Fruit fly (Drosophila melanogaster) whole organism, embryonic: ENCODE measurements around the gene Syp.

Source experiments
- Awh ChIP-seq: fragments of 200-800 bp; sonication (Bioruptor generic); IDR thresholded peaks from 2 replicates; pipeline ENCODE4, ENCODE4 v1.3.6; 2022; ENCODE audit warnings: missing biosample characterization, missing genetic modification characterization
- CG12659 ChIP-seq: fragments of 200-800 bp; sonication (Bioruptor generic); optimal IDR thresholded peaks from 3 replicates; lab custom pipeline; 2017; ENCODE audit warnings: mild to moderate bottlenecking, missing biosample characterization, missing genetic modification reagents, missing genetic modification characterization
- CG13775 ChIP-seq: fragments of 200-800 bp; sonication (Bioruptor generic); optimal IDR thresholded peaks from 3 replicates; lab custom pipeline; 2017; ENCODE audit warnings: missing biosample characterization, mild to moderate bottlenecking, missing genetic modification characterization
- CG15514 ChIP-seq: fragments of 200-800 bp; sonication (Bioruptor generic); optimal IDR thresholded peaks from 3 replicates; lab custom pipeline; 2017; ENCODE audit warnings: missing biosample characterization, missing genetic modification characterization, mild to moderate bottlenecking, moderate library complexity, missing genetic modification reagents
- CG1647 ChIP-seq: fragments of 200-800 bp; sonication (Bioruptor generic); optimal IDR thresholded peaks from 3 replicates; lab custom pipeline; 2016; ENCODE audit warnings: missing biosample characterization, missing genetic modification characterization
- CG16815 ChIP-seq: fragments of 200-800 bp; sonication (Bioruptor generic); optimal IDR thresholded peaks from 3 replicates; lab custom pipeline; 2017; ENCODE audit warnings: missing biosample characterization, mild to moderate bottlenecking, missing genetic modification characterization
- CG2116 ChIP-seq: fragments of 200-800 bp; sonication (Bioruptor generic); optimal IDR thresholded peaks from 3 replicates; lab custom pipeline; 2018; ENCODE audit warnings: missing biosample characterization, mild to moderate bottlenecking, missing genetic modification characterization
- CG2678 ChIP-seq: fragments of 200-800 bp; sonication (Bioruptor generic); optimal IDR thresholded peaks from 3 replicates; lab custom pipeline; 2019; ENCODE audit warnings: missing biosample characterization, mild to moderate bottlenecking, missing genetic modification characterization, moderate library complexity
- CG3407 ChIP-seq: fragments of 200-800 bp; sonication (Bioruptor generic); optimal IDR thresholded peaks from 2 replicates; lab custom pipeline; 2018; ENCODE audit warnings: missing biosample characterization, mild to moderate bottlenecking, missing genetic modification characterization
- CG3847 ChIP-seq: fragments of 200-800 bp; sonication (Bioruptor generic); IDR thresholded peaks from 2 replicates; pipeline ENCODE4 v1.3.6; 2022; ENCODE audit warnings: missing biosample characterization, missing genetic modification characterization
- CG4360 ChIP-seq: fragments of 200-800 bp; sonication (Bioruptor generic); IDR thresholded peaks from 2 replicates; pipeline ENCODE4 v1.3.6; 2022; ENCODE audit warnings: missing biosample characterization, missing genetic modification characterization
- CG5180 ChIP-seq: fragments of 200-800 bp; sonication (Bioruptor generic); optimal IDR thresholded peaks from 3 replicates; lab custom pipeline; 2017; ENCODE audit warnings: missing biosample characterization, missing genetic modification characterization, mild to moderate bottlenecking, moderate library complexity, missing genetic modification reagents
- CG6689 ChIP-seq: fragments of 200-800 bp; sonication (Bioruptor generic); IDR thresholded peaks from 2 replicates; pipeline ENCODE4 v1.3.6; 2022; ENCODE audit warnings: missing biosample characterization, missing genetic modification characterization
- CG6813 ChIP-seq: fragments of 200-800 bp; sonication (Bioruptor generic); optimal IDR thresholded peaks from 2 replicates; lab custom pipeline; 2017; ENCODE audit warnings: missing biosample characterization, missing genetic modification characterization, mild to moderate bottlenecking, moderate library complexity, missing genetic modification reagents
- CG8478 ChIP-seq: fragments of >200 bp; optimal IDR thresholded peaks from 2 replicates; lab custom pipeline; 2018
- CG8944 ChIP-seq: fragments of 200-800 bp; sonication (Bioruptor generic); optimal IDR thresholded peaks from 3 replicates; lab custom pipeline; 2016; ENCODE audit warnings: missing biosample characterization, missing genetic modification characterization
- CG9215 ChIP-seq: fragments of 200-800 bp; sonication (Bioruptor generic); IDR thresholded peaks from 2 replicates; pipeline ENCODE4 v1.3.6; 2022; ENCODE audit warnings: missing biosample characterization, missing genetic modification characterization
- CG9437 ChIP-seq: fragments of 200-800 bp; sonication (Bioruptor generic); optimal IDR thresholded peaks from 2 replicates; lab custom pipeline; 2018; ENCODE audit warnings: missing biosample characterization, mild to moderate bottlenecking, missing genetic modification characterization
- CG9876 ChIP-seq: fragments of 200-800 bp; sonication (Bioruptor generic); optimal IDR thresholded peaks from 2 replicates; lab custom pipeline; 2016; ENCODE audit warnings: missing biosample characterization, missing genetic modification characterization
- Drgx ChIP-seq: fragments of 200-800 bp; sonication (Bioruptor generic); IDR thresholded peaks from 2 replicates; pipeline ENCODE4 v1.3.6; 2022; ENCODE audit warnings: missing biosample characterization, missing genetic modification characterization
- Eip74EF ChIP-seq, 2 experiments: fragments of 200-800 bp in 1 of 2; fragments of >200 bp in 1 of 2; sonication (Bioruptor generic) in 1 of 2; optimal IDR thresholded peaks; 2 replicates each; lab custom pipeline; 2017 to 2019; ENCODE audit warnings: missing biosample characterization in 2 of 2, missing genetic modification characterization in 2 of 2, mild to moderate bottlenecking in 1 of 2, moderate library complexity in 1 of 2
- Ets65A ChIP-seq: fragments of 200-800 bp; sonication (Bioruptor generic); peaks from one replicate; lab custom pipeline; 2016; ENCODE audit warnings: missing biosample characterization, missing genetic modification characterization
- HHEX ChIP-seq: fragments of 200-800 bp; sonication (Bioruptor generic); optimal IDR thresholded peaks from 3 replicates; lab custom pipeline; 2017; ENCODE audit warnings: missing biosample characterization, mild to moderate bottlenecking, missing genetic modification characterization, missing genetic modification reagents
- Hey ChIP-seq: fragments of 200-800 bp; sonication (Bioruptor generic); optimal IDR thresholded peaks from 3 replicates; lab custom pipeline; 2018; ENCODE audit warnings: missing biosample characterization, mild to moderate bottlenecking, missing genetic modification characterization
- Scr ChIP-seq: fragments of 200-800 bp; sonication (Bioruptor generic); IDR thresholded peaks from 2 replicates; pipeline ENCODE4 v1.3.6; 2022; ENCODE audit warnings: missing biosample characterization, missing genetic modification characterization; ENCODE audit not compliant: partially characterized antibody
- Spps ChIP-seq: fragments of 200-800 bp; sonication (Bioruptor generic); optimal IDR thresholded peaks from 2 replicates; lab custom pipeline; 2018; ENCODE audit warnings: missing biosample characterization, mild to moderate bottlenecking, missing genetic modification characterization
- Stat92E ChIP-seq, 3 experiments: fragments of >200 bp in 2 of 3; fragments of 200-800 bp in 1 of 3; sonication (Bioruptor generic) in 1 of 3; optimal IDR thresholded peaks; 2 replicates each; lab custom pipeline; 2017 to 2019; ENCODE audit warnings: missing biosample characterization in 3 of 3, missing genetic modification characterization in 3 of 3, mild to moderate bottlenecking in 1 of 3, moderate library complexity in 1 of 3
- ap ChIP-seq: fragments of 200-800 bp; sonication (Bioruptor generic); IDR thresholded peaks from 2 replicates; pipeline ENCODE4 v1.3.6; 2022; ENCODE audit warnings: missing biosample characterization, missing genetic modification characterization
- caup ChIP-seq: fragments of 200-800 bp; sonication (Bioruptor generic); optimal IDR thresholded peaks from 3 replicates; lab custom pipeline; 2017; ENCODE audit warnings: missing biosample characterization, mild to moderate bottlenecking, missing genetic modification characterization, moderate library complexity; ENCODE audit not compliant: severe bottlenecking
- chif ChIP-seq, 2 experiments: fragments of 200-800 bp; sonication (Bioruptor generic); optimal IDR thresholded peaks; 3 replicates each; lab custom pipeline; 2016; ENCODE audit warnings: missing biosample characterization in 2 of 2, missing genetic modification characterization in 2 of 2
- ewg ChIP-seq: fragments of 200-800 bp; sonication (Bioruptor generic); optimal IDR thresholded peaks from 3 replicates; lab custom pipeline; 2017; ENCODE audit warnings: mild to moderate bottlenecking, missing biosample characterization, missing genetic modification reagents, missing genetic modification characterization
- h ChIP-seq: fragments of >200 bp; optimal IDR thresholded peaks from 2 replicates; lab custom pipeline; 2017
- her ChIP-seq: fragments of 200-800 bp; sonication (Bioruptor generic); optimal IDR thresholded peaks from 2 replicates; lab custom pipeline; 2016; ENCODE audit warnings: missing biosample characterization, missing genetic modification characterization
- insv ChIP-seq, 2 experiments: fragments of 200-800 bp; sonication (Bioruptor generic); optimal IDR thresholded peaks; 3 replicates each; lab custom pipeline; 2016 to 2018; ENCODE audit warnings: missing biosample characterization in 2 of 2, missing genetic modification characterization in 2 of 2
- kni ChIP-seq: fragments of 200-800 bp; sonication (Bioruptor generic); optimal IDR thresholded peaks from 3 replicates; lab custom pipeline; 2017; ENCODE audit warnings: mild to moderate bottlenecking, missing biosample characterization, missing genetic modification reagents, missing genetic modification characterization
- lov ChIP-seq, 2 experiments: fragments of 200-800 bp in 1 of 2; fragments of >200 bp in 1 of 2; sonication (Bioruptor generic) in 1 of 2; IDR thresholded peaks in 1 of 2; optimal IDR thresholded peaks in 1 of 2; 2 replicates in 1 of 2; 3 replicates in 1 of 2; pipeline versions ENCODE4 v1.3.6 to Lab custom; 2017 to 2022; ENCODE audit warnings: missing biosample characterization in 1 of 2, missing genetic modification characterization in 1 of 2
- mam ChIP-seq: fragments of 200-800 bp; sonication (Bioruptor generic); optimal IDR thresholded peaks from 3 replicates; lab custom pipeline; 2016; ENCODE audit warnings: missing biosample characterization, missing genetic modification characterization
- peb ChIP-seq: fragments of 200-800 bp; sonication (Bioruptor generic); IDR thresholded peaks from 2 replicates; pipeline ENCODE4 v1.3.6; 2022; ENCODE audit warnings: missing biosample characterization, missing genetic modification characterization
- pros ChIP-seq: fragments of 200-800 bp; sonication (Bioruptor generic); optimal IDR thresholded peaks from 3 replicates; lab custom pipeline; 2019; ENCODE audit warnings: missing biosample characterization, mild to moderate bottlenecking, missing genetic modification characterization, moderate library complexity
- rib ChIP-seq: fragments of 200-800 bp; sonication (Bioruptor generic); IDR thresholded peaks from 2 replicates; pipeline ENCODE4 v1.3.6; 2022; ENCODE audit warnings: missing biosample characterization, missing genetic modification characterization
- ro ChIP-seq: fragments of 200-800 bp; sonication (Bioruptor generic); IDR thresholded peaks from 2 replicates; pipeline ENCODE4 v1.3.6; 2022; ENCODE audit warnings: missing biosample characterization, missing genetic modification characterization
- row ChIP-seq: fragments of 200-800 bp; sonication (Bioruptor generic); IDR thresholded peaks from 3 replicates; pipeline ENCODE4 v1.3.6; 2022; ENCODE audit warnings: missing biosample characterization, missing genetic modification characterization
- scrt ChIP-seq: fragments of 200-800 bp; sonication (Bioruptor generic); optimal IDR thresholded peaks from 2 replicates; lab custom pipeline; 2018; ENCODE audit warnings: missing biosample characterization, mild to moderate bottlenecking, missing genetic modification characterization, moderate library complexity
- sd ChIP-seq: fragments of 200-800 bp; sonication (Bioruptor generic); optimal IDR thresholded peaks from 3 replicates; lab custom pipeline; 2018; ENCODE audit warnings: missing biosample characterization, mild to moderate bottlenecking, missing genetic modification characterization, moderate library complexity
- seq ChIP-seq: fragments of 200-800 bp; sonication (Bioruptor generic); IDR thresholded peaks from 2 replicates; pipeline ENCODE4 v1.3.6; 2022; ENCODE audit warnings: missing biosample characterization, missing genetic modification characterization
- sob ChIP-seq: fragments of 200-800 bp; sonication (Bioruptor generic); IDR thresholded peaks from 2 replicates; pipeline ENCODE4 v1.3.6; 2022; ENCODE audit warnings: missing biosample characterization, missing genetic modification characterization
- sqz ChIP-seq: fragments of 200-800 bp; sonication (Bioruptor generic); optimal IDR thresholded peaks from 3 replicates; lab custom pipeline; 2018; ENCODE audit warnings: missing biosample characterization, mild to moderate bottlenecking, missing genetic modification characterization
- trh ChIP-seq: fragments of 200-800 bp; sonication (Bioruptor generic); optimal IDR thresholded peaks from 2 replicates; lab custom pipeline; 2016; ENCODE audit warnings: missing biosample characterization, missing genetic modification characterization
- tup ChIP-seq: fragments of 200-800 bp; sonication (Bioruptor generic); optimal IDR thresholded peaks from 2 replicates; lab custom pipeline; 2016; ENCODE audit warnings: missing biosample characterization, mild to moderate bottlenecking, missing genetic modification characterization, moderate library complexity
- wek ChIP-seq: fragments of 200-800 bp; sonication (Bioruptor generic); optimal IDR thresholded peaks from 3 replicates; lab custom pipeline; 2018; ENCODE audit warnings: missing biosample characterization, mild to moderate bottlenecking, missing genetic modification characterization, moderate library complexity

Gene Syp

DNA sequence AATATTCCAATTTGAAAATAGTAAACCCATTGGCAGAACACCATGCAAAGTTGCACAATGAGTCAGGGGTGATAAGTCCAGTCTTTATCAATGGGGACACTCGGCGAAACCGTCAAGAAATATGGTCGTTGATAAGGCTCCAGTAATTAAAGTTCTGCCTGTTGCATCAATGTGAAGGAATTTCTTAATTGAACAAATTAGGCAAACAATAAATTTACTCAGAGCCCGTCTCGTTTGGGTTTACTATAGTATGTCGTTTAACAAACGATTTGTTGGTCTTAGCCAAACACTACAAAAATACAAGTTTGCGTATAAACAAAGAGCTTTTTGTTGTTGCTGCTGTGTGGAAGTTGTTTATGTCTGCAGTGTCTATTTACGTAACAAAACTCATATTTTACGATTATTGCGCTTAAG is 78.2 kb downstream of the Syp start (continued):
- TF ChIP-seq sqz (GFP tag; lab: Kevin White, UChicago): no peak
- TF ChIP-seq CG1647 (GFP tag; lab: Kevin White, UChicago): no peak
- no peak for TF ChIP-seq insv (GFP tag; optimal IDR thresholded peaks at IDR 0.05; lab: Kevin White, UChicago)
- no peak for TF ChIP-seq trh
- no peak for TF ChIP-seq lov (optimal IDR thresholded peaks at IDR 0.05; lab: Kevin White, UChicago)
- no peak for TF ChIP-seq lov (GFP tag; IDR thresholded peaks at IDR 0.05; lab: Robert Waterston, UW)
- TF ChIP-seq CG16815 (GFP tag; lab: Kevin White, UChicago): no peak
- TF ChIP-seq CG3407 (GFP tag; lab: Kevin White, UChicago): peak; percentile 44
- TF ChIP-seq Ets65A (GFP tag; lab: Kevin White, UChicago): no peak
- peak; percentile 44; the same call in 1 of the 2 replicates for TF ChIP-seq seq (GFP tag; lab: Robert Waterston, UW)
- peak; percentile 63 for TF ChIP-seq HHEX (GFP tag; lab: Kevin White, UChicago)
- TF ChIP-seq CG5180 (GFP tag; lab: Kevin White, UChicago): peak; percentile 33
- TF ChIP-seq CG9876 (GFP tag; lab: Kevin White, UChicago): no peak
- TF ChIP-seq CG2116 (GFP tag; lab: Kevin White, UChicago): peak; percentile 17
- no peak for TF ChIP-seq pros (GFP tag; lab: Kevin White, UChicago)
- TF ChIP-seq CG6689: no peak
- no peak for TF ChIP-seq mam (GFP tag; lab: Kevin White, UChicago)
- peak; percentile 60 for TF ChIP-seq CG15514 (GFP tag; lab: Kevin White, UChicago)
- no peak for TF ChIP-seq peb
- no peak for TF ChIP-seq CG3847 (GFP tag; lab: Robert Waterston, UW)
- TF ChIP-seq kni (GFP tag; lab: Kevin White, UChicago): no peak
- 0 out of 3 replicates have a peak, but pooled peaks have one; percentile 9 for TF ChIP-seq row
- TF ChIP-seq tup: no peak
- peak; percentile 67 for TF ChIP-seq wek
- no peak for TF ChIP-seq Spps (tag; lab: Kevin White, UChicago)
- no peak for TF ChIP-seq ro
- TF ChIP-seq scrt (GFP tag; lab: Kevin White, UChicago): peak; percentile 21
- TF ChIP-seq CG8478 (lab: Kevin White, UChicago): no peak
- TF ChIP-seq Awh (GFP tag; lab: Robert Waterston, UW): 0 out of 2 replicates have a peak, but pooled peaks have one; percentile 24
- TF ChIP-seq her: peak; percentile 46
- TF ChIP-seq CG8944 (GFP tag; lab: Kevin White, UChicago): no peak
- no peak for TF ChIP-seq CG13775
- peak; percentile 66 for TF ChIP-seq CG2678 (tag; lab: Kevin White, UChicago)
- TF ChIP-seq Drgx (GFP tag; lab: Robert Waterston, UW): no peak
- peak; percentile 87 for TF ChIP-seq sd (tag; lab: Kevin White, UChicago)
- TF ChIP-seq CG9437 (GFP tag; lab: Kevin White, UChicago): no peak
- TF ChIP-seq chif (GFP tag; optimal IDR thresholded peaks at IDR 0.05; lab: Kevin White, UChicago): peak in 1 of 2 experiments; percentile 53
- no peak for TF ChIP-seq Stat92E (GFP tag; optimal IDR thresholded peaks at IDR 0.05; lab: Kevin White, UChicago)
- TF ChIP-seq Scr (GFP tag; lab: Robert Waterston, UW): no peak
- TF ChIP-seq sob (GFP tag; lab: Robert Waterston, UW): no peak
- no peak for TF ChIP-seq ap
- TF ChIP-seq ewg (GFP tag; lab: Kevin White, UChicago): peak; percentile 24
- no peak for TF ChIP-seq rib (GFP tag; lab: Robert Waterston, UW)
- TF ChIP-seq CG9215 (GFP tag; lab: Robert Waterston, UW): no peak
- no peak for TF ChIP-seq h (lab: Kevin White, UChicago)
- peak; percentile 36 for TF ChIP-seq CG6813
- TF ChIP-seq caup (GFP tag; lab: Kevin White, UChicago): peak; percentile 69
- peak in 1 of 2 experiments; percentile 1 for TF ChIP-seq Eip74EF (GFP tag; optimal IDR thresholded peaks at IDR 0.05; lab: Kevin White, UChicago)
- no peak for TF ChIP-seq CG4360 (GFP tag; lab: Robert Waterston, UW)
- peak; percentile 34 for TF ChIP-seq CG12659
- peak; percentile 9 for TF ChIP-seq Hey (tag; lab: Kevin White, UChicago)
